Worm (Caenorhabditis elegans): ENCODE measurements around the gene idpa-2.
A peak's percentile ranks its signal among the peaks of the same experiment; 100 is the strongest.

DNA sequence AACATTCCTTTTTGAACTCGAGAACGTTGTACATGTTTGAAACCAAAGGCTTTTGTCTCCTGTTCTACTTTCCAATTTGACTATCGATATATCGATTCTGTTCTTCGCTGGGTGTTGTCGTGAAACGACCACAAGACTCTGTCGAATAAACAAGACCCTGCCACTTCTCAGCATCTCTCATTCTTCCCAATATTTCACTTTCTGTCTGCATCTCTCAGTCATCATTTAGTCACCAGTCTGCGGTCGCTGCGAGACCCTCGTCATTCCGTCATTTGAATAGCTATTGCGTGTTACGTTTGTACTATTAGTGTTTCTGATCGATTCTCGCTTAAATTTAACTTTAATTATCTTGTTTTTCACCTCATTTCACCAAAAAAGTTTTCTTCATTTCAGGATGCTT is 5.2 kb downstream of the idpa-2 start:
- peak; percentile 68 for TF ChIP-seq him-1 (tag; optimal IDR thresholded peaks at IDR 0.05)
- no peak for TF ChIP-seq dao-5 (tag; optimal IDR thresholded peaks at IDR 0.05)
- peak; percentile 84 for TF ChIP-seq W03F9.2 (tag; optimal IDR thresholded peaks at IDR 0.05)

Data from whole organism, L4/young adult.